Worm (Caenorhabditis elegans): Measurements from ENCODE around the gene gar-3.

Gene gar-3

DNA sequence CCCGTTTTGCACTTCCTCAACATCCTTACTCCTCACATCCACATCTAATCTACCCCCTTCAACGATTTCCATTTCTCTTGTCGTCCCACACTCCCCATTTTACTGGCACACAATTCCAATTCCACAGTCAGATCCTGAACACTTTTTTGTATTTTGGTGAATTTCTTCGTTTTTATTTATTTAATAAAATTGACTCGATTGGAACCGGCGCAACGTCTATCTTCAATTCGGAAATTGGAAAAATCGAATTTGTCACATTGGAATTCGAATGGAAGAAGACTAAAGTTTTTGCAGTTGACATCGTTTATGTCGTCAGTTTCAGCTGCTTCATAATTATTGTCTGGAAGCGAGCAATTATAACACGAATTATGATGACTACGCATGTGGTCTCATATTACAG, 52.3 kb downstream of the gar-3 start:
- no peak for TF ChIP-seq nhr-23 (tag; optimal IDR thresholded peaks at IDR 0.05)
- TF ChIP-seq mab-5 (tag; optimal IDR thresholded peaks at IDR 0.05): no peak
- no peak for TF ChIP-seq F13H6.1 (tag; optimal IDR thresholded peaks at IDR 0.05)
- TF ChIP-seq lsy-2 (tag; optimal IDR thresholded peaks at IDR 0.05): no peak
- TF ChIP-seq Y55F3AM.14 (GFP tag; optimal IDR thresholded peaks at IDR 0.05): no peak
- no peak for TF ChIP-seq nhr-77 (tag; optimal IDR thresholded peaks at IDR 0.05)
- TF ChIP-seq ztf-4 (tag; optimal IDR thresholded peaks at IDR 0.05): no peak

DNA sequence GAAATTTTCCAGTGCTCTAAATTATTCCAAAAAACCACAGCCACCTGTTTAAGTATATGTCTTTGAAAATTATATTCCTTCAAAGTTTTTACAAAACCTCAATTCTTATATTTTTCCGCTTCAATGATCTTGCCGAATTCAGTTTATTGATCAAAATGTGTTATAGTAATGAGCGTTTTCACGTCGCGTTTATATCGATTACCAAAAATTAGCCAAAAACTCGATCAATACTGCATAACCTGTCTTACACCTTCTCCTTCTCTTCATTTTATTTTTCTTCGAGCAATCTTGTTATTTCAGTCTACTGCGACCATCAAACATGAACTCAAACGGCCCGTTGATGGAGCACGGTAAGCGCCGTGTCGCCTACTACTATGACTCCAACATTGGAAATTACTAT, 54.4 kb downstream of the gar-3 start, which contains the start of gene hda-1:
Gene hda-1, plus strand, starts transcription at position 301 of the 400 bp plus-strand sequence.
- TF ChIP-seq ztf-11 (tag; optimal IDR thresholded peaks at IDR 0.05): no peak
- TF ChIP-seq lin-11 (tag; optimal IDR thresholded peaks at IDR 0.05): no peak
- no peak for TF ChIP-seq lsy-2 (tag; optimal IDR thresholded peaks at IDR 0.05)

DNA sequence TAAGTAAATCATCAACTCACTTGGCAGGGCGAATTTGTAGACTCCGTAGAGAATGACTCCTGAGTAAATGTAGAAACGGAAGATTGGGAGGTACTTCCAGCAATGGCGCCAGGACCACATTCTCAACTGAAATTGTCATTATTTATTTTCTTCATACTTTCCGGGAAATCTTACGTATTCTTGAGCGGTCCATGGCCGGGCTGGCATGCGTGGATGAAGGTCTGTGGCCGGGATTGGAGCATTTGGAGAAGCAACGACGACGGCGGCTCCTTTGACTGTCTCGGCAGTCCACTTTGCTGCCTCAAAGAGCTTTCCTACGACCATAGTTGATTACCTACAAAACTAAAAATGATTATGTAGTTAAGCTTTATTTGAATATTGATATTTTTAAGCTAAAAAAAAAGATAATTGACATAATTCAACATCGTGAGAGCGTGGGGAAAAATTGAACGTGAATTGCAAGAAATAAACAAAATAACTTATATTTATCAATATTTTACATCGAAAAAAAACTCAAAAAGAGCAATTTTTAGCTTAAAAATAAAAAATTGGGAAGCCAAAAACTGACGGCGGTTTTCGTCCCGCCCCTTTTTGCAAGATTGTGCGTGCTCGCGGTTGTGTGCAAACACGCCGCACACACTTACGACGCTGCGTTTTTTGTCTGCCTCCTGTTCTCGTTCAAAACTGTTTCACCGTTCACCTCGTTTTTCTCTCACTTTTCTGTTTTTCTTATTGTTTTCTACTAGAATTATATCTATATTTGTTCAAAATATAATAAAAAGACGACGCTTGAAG, 55.5 kb downstream of the gar-3 start, which contains the start of gene ril-1:
Gene ril-1, minus strand, starts transcription at position 342 of the 795 bp plus-strand sequence.
- TF ChIP-seq blmp-1 (tag; optimal IDR thresholded peaks at IDR 0.05; ENCODE audit: insufficient read depth) (no peak), snpc-4 (tag; optimal IDR thresholded peaks at IDR 0.05) (peak; percentile 16), nhr-12 (tag; optimal IDR thresholded peaks at IDR 0.05) (no peak), nhr-77 (tag; optimal IDR thresholded peaks at IDR 0.05) (no peak), skn-1 (tag; optimal IDR thresholded peaks at IDR 0.05) (peak; percentile 60), lin-11 (tag; optimal IDR thresholded peaks at IDR 0.05) (no peak), nhr-21 (tag; optimal IDR thresholded peaks at IDR 0.05) (peak; percentile 10), ztf-4 (tag; optimal IDR thresholded peaks at IDR 0.05) (no peak), Y55F3AM.14 (GFP tag; optimal IDR thresholded peaks at IDR 0.05) (no peak), nhr-237 (tag; optimal IDR thresholded peaks at IDR 0.05) (no peak), mbf-1 (tag; optimal IDR thresholded peaks at IDR 0.05) (no peak), unc-55 (GFP tag; optimal IDR thresholded peaks at IDR 0.05) (peak; percentile 74), nhr-11 (tag; optimal IDR thresholded peaks at IDR 0.05) (no peak), dmd-4 (tag; optimal IDR thresholded peaks at IDR 0.05) (no peak), sma-9 (GFP tag; optimal IDR thresholded peaks at IDR 0.05) (no peak), sma-9 (tag; optimal IDR thresholded peaks at IDR 0.05) (no peak), lsy-2 (tag; optimal IDR thresholded peaks at IDR 0.05) (peak in 1 of 2 experiments; percentile 52), mdl-1 (tag; optimal IDR thresholded peaks at IDR 0.05) (no peak), F13H6.1 (tag; optimal IDR thresholded peaks at IDR 0.05) (peak; percentile 34), nhr-6 (tag; optimal IDR thresholded peaks at IDR 0.05) (no peak), lin-39 (tag; optimal IDR thresholded peaks at IDR 0.05) (no peak), elt-3 (tag; optimal IDR thresholded peaks at IDR 0.05) (no peak), nhr-129 (tag; optimal IDR thresholded peaks at IDR 0.05) (peak; percentile 34), fos-1 (tag; optimal IDR thresholded peaks at IDR 0.05) (peak; percentile 35), ama-1 (optimal IDR thresholded peaks at IDR 0.05) (no peak), peb-1 (tag; optimal IDR thresholded peaks at IDR 0.05) (no peak), C34F6.9 (tag; optimal IDR thresholded peaks at IDR 0.05) (peak; percentile 23), R02D3.7 (tag; optimal IDR thresholded peaks at IDR 0.05) (no peak), nhr-10 (tag; optimal IDR thresholded peaks at IDR 0.05) (no peak), nhr-23 (tag; optimal IDR thresholded peaks at IDR 0.05) (no peak), crh-2 (tag; optimal IDR thresholded peaks at IDR 0.05) (peak; percentile 27), unc-39 (tag; optimal IDR thresholded peaks at IDR 0.05) (no peak), ztf-1 (GFP tag; conservative IDR thresholded peaks at IDR 0.05) (no peak), alr-1 (tag; optimal IDR thresholded peaks at IDR 0.05) (no peak), ztf-11 (tag; optimal IDR thresholded peaks at IDR 0.05) (no peak), ceh-16 (tag; optimal IDR thresholded peaks at IDR 0.05) (no peak), lin-13 (GFP tag; optimal IDR thresholded peaks at IDR 0.05) (peak; percentile 20), elt-1 (tag; optimal IDR thresholded peaks at IDR 0.05) (no peak), sem-4 (tag; optimal IDR thresholded peaks at IDR 0.05) (no peak), ceh-82 (tag; optimal IDR thresholded peaks at IDR 0.05) (no peak), zag-1 (tag; optimal IDR thresholded peaks at IDR 0.05) (no peak), unc-62 (GFP tag; optimal IDR thresholded peaks at IDR 0.05) (no peak), egl-27 (tag; optimal IDR thresholded peaks at IDR 0.05) (no peak), ZK546.5 (tag; optimal IDR thresholded peaks at IDR 0.05) (no peak), mab-5 (tag; optimal IDR thresholded peaks at IDR 0.05) (no peak), sma-3 (GFP tag; optimal IDR thresholded peaks at IDR 0.05) (peak; percentile 47), aly-2 (tag; optimal IDR thresholded peaks at IDR 0.05) (no peak), gmeb-1 (tag; optimal IDR thresholded peaks at IDR 0.05) (peak; percentile 17), nhr-25 (tag; optimal IDR thresholded peaks at IDR 0.05) (peak; percentile 56)

All from whole organism, L2 larva.